Fruit fly (Drosophila melanogaster) Kc167 (cell line): Measurements from ENCODE around the gene CG9630.

Experiments used
- Myc ChIP-seq: fragments of >200 bp; optimal IDR thresholded peaks from 2 replicates; lab custom pipeline; 2017; ENCODE audit warnings: missing external identifiers
- Sin3A ChIP-seq: fragments of >200 bp; optimal IDR thresholded peaks from 2 replicates; lab custom pipeline; 2018; ENCODE audit warnings: missing external identifiers
- h ChIP-seq: fragments of >200 bp; optimal IDR thresholded peaks from 3 replicates; lab custom pipeline; 2018; ENCODE audit warnings: missing external identifiers
- psq ChIP-seq: fragments of >200 bp; optimal IDR thresholded peaks from 2 replicates; lab custom pipeline; 2017; ENCODE audit warnings: missing external identifiers
- ttk ChIP-seq: sonication (Bioruptor generic); optimal IDR thresholded peaks from 2 replicates; lab custom pipeline; 2017; ENCODE audit warnings: missing external identifiers

dm6 chr3R:8290478-8290877 is 20.8 kb upstream of the CG9630 start, which contains the start of gene CG11672:
- TF ChIP-seq psq (lab: Kevin White, UChicago) (no peak), Myc (no peak), Sin3A (lab: Kevin White, UChicago) (no peak), h (no peak), ttk (no peak)
